Worm (Caenorhabditis elegans): ENCODE data around the gene abf-3.
"Not testable (repeated sequence)": the region's sequence is repeated elsewhere in the genome, so short reads cannot be mapped to it uniquely, and the experiment has no call there.

abf-3 gene

DNA sequence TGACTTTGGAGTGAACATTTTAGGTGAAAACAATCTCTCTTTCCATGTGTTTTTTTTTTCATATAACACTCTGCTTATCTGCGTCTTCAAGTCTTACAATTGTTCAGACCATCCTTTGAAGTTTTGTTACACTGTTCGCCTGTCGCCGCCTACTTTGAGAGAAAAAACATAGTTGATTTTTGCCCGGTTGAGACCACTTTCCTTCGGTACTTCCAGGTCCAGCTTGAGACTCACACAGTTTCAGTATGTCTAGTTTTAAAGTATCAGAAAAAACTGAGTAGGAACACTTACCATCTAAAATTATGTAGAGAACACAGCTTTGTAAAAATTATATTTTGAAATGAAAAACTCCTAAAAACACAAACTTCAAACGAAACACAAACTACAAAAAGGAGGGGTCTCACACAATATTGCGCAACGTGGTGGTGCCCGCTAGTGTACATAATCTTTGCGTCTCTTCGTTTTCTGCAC, 1.6 kb downstream of the abf-3 start, which contains the start of the genes fbxa-69 and F54B8.4 (continued):
- TF ChIP-seq tag-97 (GFP tag; IDR thresholded peaks at IDR 0.05) (no peak), nhr-6 (tag; optimal IDR thresholded peaks at IDR 0.05) (no peak), dmd-9 (GFP tag; IDR thresholded peaks at IDR 0.05) (no peak), lin-29 (GFP tag; IDR thresholded peaks at IDR 0.05) (no peak), lin-39 (tag; optimal IDR thresholded peaks at IDR 0.05) (no peak), mxl-2 (GFP tag; conservative IDR thresholded peaks at IDR 0.05) (no peak), dmd-6 (GFP tag; IDR thresholded peaks at IDR 0.05) (peak; percentile 12; the same call in 1 of the 2 replicates)

- TF ChIP-seq ZK337.2 (GFP tag; IDR thresholded peaks at IDR 0.05); dve-1 (tag; optimal IDR thresholded peaks at IDR 0.05; ENCODE audit: insufficient read depth); mdl-1 (tag; optimal IDR thresholded peaks at IDR 0.05): not testable (repeated sequence)
Measured at ce11 chrV:15811982-15812381, 5.7 kb downstream of the abf-3 start, which contains the start of gene nhr-282. Gene nhr-282 (plus strand): TSS chrV:15812282.

DNA sequence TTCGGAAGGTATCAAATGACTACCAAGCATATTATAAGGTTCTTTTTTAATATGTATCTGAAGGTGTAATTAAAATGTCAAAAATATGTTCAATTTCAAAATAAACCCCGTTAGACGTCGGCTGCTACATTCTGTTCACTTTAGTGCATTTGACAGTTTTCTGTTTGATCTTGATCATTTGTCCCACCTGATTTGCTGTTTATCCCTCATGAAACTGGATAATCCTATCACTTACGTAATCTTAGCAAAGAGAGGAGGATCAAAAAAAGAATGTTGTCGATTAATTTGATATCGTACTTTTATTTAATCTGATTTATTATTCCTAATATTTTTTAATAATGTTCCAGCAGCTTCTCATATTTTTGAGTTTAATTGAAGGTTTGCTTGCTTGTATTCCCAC, 7.2 kb downstream of the abf-3 start, which contains the start of gene F54B8.1:
TSS of gene F54B8.1 (plus strand) at position 301 of the 400 bp plus-strand sequence.
- no peak for TF ChIP-seq fkh-10 (GFP tag; optimal IDR thresholded peaks at IDR 0.05)
- no peak for TF ChIP-seq nhr-25 (tag; optimal IDR thresholded peaks at IDR 0.05; ENCODE audit: borderline replicate concordance, insufficient read depth)
- TF ChIP-seq ceh-28 (tag; optimal IDR thresholded peaks at IDR 0.05) = no peak
- TF ChIP-seq ceh-44 (GFP tag; IDR thresholded peaks at IDR 0.05) = no peak
- TF ChIP-seq snpc-1.2 (GFP tag; IDR thresholded peaks at IDR 0.05) = no peak
- TF ChIP-seq dpl-1 (GFP tag; optimal IDR thresholded peaks at IDR 0.05) = no peak
- TF ChIP-seq nhr-6 (tag; optimal IDR thresholded peaks at IDR 0.05) = no peak
- TF ChIP-seq daf-8 (GFP tag; IDR thresholded peaks at IDR 0.05) = no peak
- TF ChIP-seq daf-12 (tag; optimal IDR thresholded peaks at IDR 0.05) = no peak
- no peak for TF ChIP-seq F37D6.2 (tag; optimal IDR thresholded peaks at IDR 0.05)
- no peak for TF ChIP-seq madf-9 (GFP tag; conservative IDR thresholded peaks at IDR 0.05)
- TF ChIP-seq Y48G9A.11 (GFP tag; IDR thresholded peaks at IDR 0.05) = no peak

DNA sequence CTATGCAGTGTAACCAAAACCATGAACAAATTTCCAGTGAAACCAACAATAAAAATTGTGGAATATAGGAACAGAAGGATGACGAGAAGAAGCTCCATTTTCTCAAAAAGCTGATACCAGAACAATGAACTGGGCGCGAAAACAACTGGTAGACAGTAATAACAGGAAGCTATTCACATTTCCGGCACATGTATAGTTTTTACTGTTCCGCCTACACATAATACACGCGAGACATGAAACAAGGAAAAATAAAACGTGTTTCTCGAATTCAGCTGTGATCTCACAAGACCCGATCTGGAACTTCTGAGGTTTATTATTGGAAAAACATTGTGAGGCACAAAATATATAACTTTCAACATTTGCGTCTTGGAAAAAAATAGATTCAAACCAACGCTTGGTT, 8.1 kb downstream of the abf-3 start, which contains the start of gene srsx-36:
TSS of gene srsx-36 (minus strand) at position 101 of the 400 bp plus-strand sequence.
- TF ChIP-seq lin-38 (GFP tag; IDR thresholded peaks at IDR 0.05) = no peak
- TF ChIP-seq fos-1 (tag; optimal IDR thresholded peaks at IDR 0.05) = no peak
- no peak for TF ChIP-seq zag-1 (tag; optimal IDR thresholded peaks at IDR 0.05)
- TF ChIP-seq gei-8 (GFP tag; optimal IDR thresholded peaks at IDR 0.05) = no peak
- no peak for TF ChIP-seq egl-27 (tag; optimal IDR thresholded peaks at IDR 0.05)
- no peak for TF ChIP-seq ces-1 (GFP tag; optimal IDR thresholded peaks at IDR 0.05)
- no peak for TF ChIP-seq zip-2 (tag; optimal IDR thresholded peaks at IDR 0.05)
- TF ChIP-seq mxl-2 (GFP tag; conservative IDR thresholded peaks at IDR 0.05) = no peak
- no peak for TF ChIP-seq lin-29 (GFP tag; IDR thresholded peaks at IDR 0.05)
- TF ChIP-seq dpl-1 (GFP tag; optimal IDR thresholded peaks at IDR 0.05) = no peak
- no peak for TF ChIP-seq ceh-32 (tag; optimal IDR thresholded peaks at IDR 0.05; ENCODE audit: poor library complexity)

ce11 chrV:15807420-15807819, 10.2 kb downstream of the abf-3 start, which contains the start of gene srsx-38:
Gene srsx-38 (minus strand): TSS chrV:15807520.
- not testable (repeated sequence) for TF ChIP-seq nhr-237 (tag; optimal IDR thresholded peaks at IDR 0.05); F49E8.2 (tag; optimal IDR thresholded peaks at IDR 0.05; ENCODE audit: borderline replicate concordance); ZK337.2 (GFP tag; IDR thresholded peaks at IDR 0.05)

DNA sequence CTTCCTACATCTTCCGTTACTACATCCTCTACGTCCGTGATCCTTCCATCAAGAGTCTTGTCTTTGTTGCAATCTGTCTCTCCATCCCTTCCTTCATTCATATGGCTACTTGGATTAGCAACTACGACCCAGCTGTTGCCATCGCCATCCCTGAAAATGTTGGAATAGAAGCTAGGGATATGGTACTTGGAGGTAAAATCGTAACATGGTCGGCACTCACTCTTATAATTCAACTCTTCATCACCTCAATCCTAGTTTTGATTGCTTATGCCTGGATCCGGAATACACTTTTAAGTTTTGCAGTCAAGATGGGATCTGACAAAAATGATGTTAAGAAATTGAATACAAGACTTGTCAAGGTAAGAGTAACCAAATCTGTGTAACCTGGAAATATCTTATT, 13.9 kb downstream of the abf-3 start, which contains the start of gene T26E4.18:
TSS of gene T26E4.18 (minus strand) at position 101 of the 400 bp plus-strand sequence.
- TF ChIP-seq R02D3.7, pqm-1, nhr-28 (tag; optimal IDR thresholded peaks at IDR 0.05): not testable (repeated sequence)

Data from whole organism, L4 larva.